Worm (Caenorhabditis elegans) whole organism, L2 larva: ENCODE results near the gene col-148.

ENCODE experiments used
- C34F6.9 ChIP-seq: fragments of 150-350 bp; optimal IDR thresholded peaks from 2 replicates; lab custom pipeline; 2014; ENCODE audit warnings: missing biosample characterization, missing genetic modification characterization
- F13H6.1 ChIP-seq: sonication (generic microtip); optimal IDR thresholded peaks from 2 replicates; lab custom pipeline; 2016; ENCODE audit warnings: missing genetic modification characterization, missing compliant biosample characterization
- R02D3.7 ChIP-seq: fragments of 150-350 bp; optimal IDR thresholded peaks from 2 replicates; lab custom pipeline; 2014; ENCODE audit warnings: missing biosample characterization, missing genetic modification characterization
- Y55F3AM.14 ChIP-seq: fragments of 200-800 bp; sonication (Bioruptor generic); optimal IDR thresholded peaks from 2 replicates; lab custom pipeline; 2018; ENCODE audit warnings: mild to moderate bottlenecking, missing genetic modification characterization, missing compliant biosample characterization
- ZK546.5 ChIP-seq: sonication (generic microtip); optimal IDR thresholded peaks from 2 replicates; lab custom pipeline; 2017; ENCODE audit warnings: missing biosample characterization, missing genetic modification characterization
- alr-1 ChIP-seq: fragments of 150-350 bp; optimal IDR thresholded peaks from 2 replicates; lab custom pipeline; 2014; ENCODE audit warnings: missing biosample characterization, missing genetic modification characterization
- ceh-16 ChIP-seq: fragments of 150-350 bp; optimal IDR thresholded peaks from 2 replicates; lab custom pipeline; 2014; ENCODE audit warnings: missing biosample characterization, missing genetic modification characterization
- crh-2 ChIP-seq: sonication (generic microtip); optimal IDR thresholded peaks from 2 replicates; lab custom pipeline; 2017; ENCODE audit warnings: missing biosample characterization, missing genetic modification characterization
- egl-27 ChIP-seq: sonication (generic microtip); optimal IDR thresholded peaks from 3 replicates; lab custom pipeline; 2017; ENCODE audit warnings: missing biosample characterization, missing genetic modification reagents, missing genetic modification characterization
- elt-1 ChIP-seq: fragments of 150-350 bp; optimal IDR thresholded peaks from 2 replicates; lab custom pipeline; 2014; ENCODE audit warnings: missing biosample characterization, missing genetic modification characterization
- elt-3 ChIP-seq: sonication (generic microtip); optimal IDR thresholded peaks from 2 replicates; lab custom pipeline; 2017; ENCODE audit warnings: missing biosample characterization, missing genetic modification characterization
- gmeb-1 ChIP-seq: fragments of 150-350 bp; optimal IDR thresholded peaks from 2 replicates; lab custom pipeline; 2014; ENCODE audit warnings: missing biosample characterization, missing genetic modification characterization
- lin-11 ChIP-seq: fragments of 150-350 bp; sonication (generic microtip); optimal IDR thresholded peaks from 2 replicates; lab custom pipeline; 2014; ENCODE audit warnings: missing biosample characterization, missing genetic modification characterization, inconsistent platforms, mixed read lengths
- lin-13 ChIP-seq: fragments of 150-350 bp; optimal IDR thresholded peaks from 2 replicates; lab custom pipeline; 2014; ENCODE audit warnings: missing biosample characterization, missing genetic modification reagents, missing genetic modification characterization
- lin-39 ChIP-seq: fragments of 150-350 bp; optimal IDR thresholded peaks from 2 replicates; lab custom pipeline; 2014; ENCODE audit warnings: missing biosample characterization, missing genetic modification reagents, missing genetic modification characterization
- lsy-2 ChIP-seq, 2 experiments: fragments of 150-350 bp in 1 of 2; sonication (generic microtip) in 1 of 2; optimal IDR thresholded peaks; 2 replicates each; lab custom pipeline; 2014 to 2017; ENCODE audit warnings: missing biosample characterization in 2 of 2, missing genetic modification characterization in 2 of 2
- mab-5 ChIP-seq: fragments of 150-350 bp; optimal IDR thresholded peaks from 2 replicates; lab custom pipeline; 2014; ENCODE audit warnings: missing biosample characterization, missing genetic modification characterization
- mbf-1 ChIP-seq: sonication (generic microtip); optimal IDR thresholded peaks from 2 replicates; lab custom pipeline; 2017; ENCODE audit warnings: missing biosample characterization, missing genetic modification characterization
- mdl-1 ChIP-seq, 2 experiments: fragments of 150-350 bp in 1 of 2; sonication (generic microtip) in 1 of 2; optimal IDR thresholded peaks; 2 replicates each; lab custom pipeline; 2017; ENCODE audit warnings: missing biosample characterization in 2 of 2, missing genetic modification characterization in 2 of 2
- nhr-11 ChIP-seq: fragments of 150-350 bp; optimal IDR thresholded peaks from 2 replicates; lab custom pipeline; 2014; ENCODE audit warnings: missing biosample characterization, missing genetic modification characterization
- nhr-129 ChIP-seq: fragments of 150-350 bp; optimal IDR thresholded peaks from 2 replicates; lab custom pipeline; 2014; ENCODE audit warnings: missing biosample characterization, missing genetic modification characterization
- nhr-21 ChIP-seq: fragments of 150-350 bp; optimal IDR thresholded peaks from 2 replicates; lab custom pipeline; 2014; ENCODE audit warnings: missing biosample characterization, missing genetic modification characterization
- nhr-237 ChIP-seq: fragments of 150-350 bp; optimal IDR thresholded peaks from 2 replicates; lab custom pipeline; 2014; ENCODE audit warnings: missing biosample characterization, missing genetic modification characterization
- nhr-6 ChIP-seq: fragments of 150-350 bp; optimal IDR thresholded peaks from 2 replicates; lab custom pipeline; 2014; ENCODE audit warnings: missing biosample characterization, missing genetic modification characterization
- nhr-77 ChIP-seq: fragments of 150-350 bp; optimal IDR thresholded peaks from 2 replicates; lab custom pipeline; 2014; ENCODE audit warnings: missing biosample characterization, missing genetic modification characterization
- peb-1 ChIP-seq: fragments of 150-350 bp; optimal IDR thresholded peaks from 2 replicates; lab custom pipeline; 2014; ENCODE audit warnings: missing biosample characterization, missing genetic modification characterization
- sem-4 ChIP-seq: fragments of 150-350 bp; optimal IDR thresholded peaks from 2 replicates; lab custom pipeline; 2014; ENCODE audit warnings: missing biosample characterization, missing genetic modification reagents, missing genetic modification characterization
- skn-1 ChIP-seq: sonication (generic microtip); optimal IDR thresholded peaks from 2 replicates; lab custom pipeline; 2017; ENCODE audit warnings: missing biosample characterization, missing genetic modification characterization
- sma-3 ChIP-seq: sonication (generic microtip); optimal IDR thresholded peaks from 2 replicates; lab custom pipeline; 2016; ENCODE audit warnings: missing genetic modification reagents, missing genetic modification characterization, missing compliant biosample characterization
- sma-9 ChIP-seq, 2 experiments: fragments of 150-350 bp in 1 of 2; sonication (generic microtip) in 1 of 2; optimal IDR thresholded peaks; 2 replicates each; lab custom pipeline; 2014 to 2016; ENCODE audit warnings: missing genetic modification characterization in 2 of 2, mild to moderate bottlenecking in 1 of 2, missing biosample characterization in 1 of 2, missing compliant biosample characterization in 1 of 2, missing genetic modification reagents in 1 of 2, moderate library complexity in 1 of 2
- snpc-4 ChIP-seq: fragments of 150-350 bp; optimal IDR thresholded peaks from 2 replicates; lab custom pipeline; 2014; ENCODE audit warnings: missing biosample characterization, missing genetic modification characterization
- unc-39 ChIP-seq: fragments of 150-350 bp; optimal IDR thresholded peaks from 2 replicates; lab custom pipeline; 2014; ENCODE audit warnings: missing biosample characterization, missing genetic modification characterization
- unc-55 ChIP-seq: fragments of 150-350 bp; sonication (generic microtip); optimal IDR thresholded peaks from 3 replicates; lab custom pipeline; 2014; ENCODE audit warnings: missing biosample characterization, missing genetic modification reagents, missing genetic modification characterization
- zag-1 ChIP-seq: fragments of 150-350 bp; optimal IDR thresholded peaks from 2 replicates; lab custom pipeline; 2014; ENCODE audit warnings: missing biosample characterization, missing genetic modification characterization
- ztf-1 ChIP-seq: fragments of 200-800 bp; sonication (Bioruptor generic); conservative IDR thresholded peaks from 2 replicates; pipeline ENCODE4 v1.3.6; 2022; ENCODE audit warnings: missing genetic modification characterization, missing compliant biosample characterization
- ztf-11 ChIP-seq: sonication (generic microtip); optimal IDR thresholded peaks from 2 replicates; lab custom pipeline; 2017; ENCODE audit warnings: missing biosample characterization, missing genetic modification characterization
- ztf-4 ChIP-seq: fragments of 150-350 bp; optimal IDR thresholded peaks from 2 replicates; lab custom pipeline; 2014; ENCODE audit warnings: missing biosample characterization, missing genetic modification characterization

The col-148 gene

DNA sequence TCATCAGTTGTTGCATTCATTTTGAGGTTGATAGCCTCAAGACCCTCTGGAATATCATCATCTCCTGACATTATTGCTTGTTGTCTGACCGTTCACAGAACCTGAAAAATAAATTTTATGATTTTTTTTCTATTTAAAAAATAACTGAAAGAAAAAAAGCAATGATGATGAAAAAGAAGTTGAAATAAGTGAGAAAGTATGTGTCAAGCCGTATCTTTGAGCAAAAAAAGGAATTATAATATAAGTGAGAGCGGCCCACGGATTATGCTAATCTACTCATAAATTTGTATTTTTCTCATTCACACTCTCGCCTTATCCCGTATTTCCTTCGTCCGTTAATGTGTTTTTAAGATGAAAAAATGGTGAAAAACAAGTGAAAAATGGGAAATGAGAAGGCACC, 28.7 kb downstream of the col-148 start, which contains the start of gene ric-4:
ric-4 (minus strand) TSS at position 101 of the 400 bp plus-strand sequence.
- TF ChIP-seq gmeb-1 (tag; lab: Kevin White, UChicago) (no peak), peb-1 (tag; lab: Kevin White, UChicago) (no peak), ztf-11 (tag; lab: Kevin White, UChicago) (no peak), sma-3 (GFP tag; lab: Kevin White, UChicago) (no peak), snpc-4 (tag; lab: Kevin White, UChicago) (no peak), R02D3.7 (tag; lab: Kevin White, UChicago) (no peak), ztf-1 (GFP tag; lab: Robert Waterston, UW) (no peak), ceh-16 (tag; lab: Kevin White, UChicago) (no peak), nhr-21 (no peak), ztf-4 (tag; lab: Kevin White, UChicago) (no peak), nhr-11 (tag; lab: Kevin White, UChicago) (no peak), nhr-129 (tag; lab: Kevin White, UChicago) (no peak), skn-1 (tag; lab: Kevin White, UChicago) (no peak), Y55F3AM.14 (GFP tag; lab: Kevin White, UChicago) (no peak)

DNA sequence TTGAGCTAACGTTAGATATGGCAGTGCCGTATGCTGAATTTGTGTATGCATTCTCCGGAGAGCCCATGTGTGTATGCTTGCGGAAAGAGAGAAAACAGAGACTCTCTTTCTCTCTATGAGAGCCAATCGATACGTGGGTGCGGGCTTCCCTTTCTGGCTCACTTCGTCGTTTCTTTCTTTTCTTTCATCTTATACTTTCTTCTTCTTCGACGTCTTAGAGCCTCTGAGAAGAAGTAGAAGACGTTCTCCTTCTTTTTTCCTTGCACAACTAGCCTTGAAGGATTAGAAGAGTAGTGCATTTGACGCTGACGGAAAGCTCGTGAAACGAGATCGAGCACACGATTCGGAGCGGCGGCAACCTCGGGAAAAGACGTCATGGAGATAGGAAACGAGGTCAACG, 32.3 kb downstream of the col-148 start:
- TF ChIP-seq lsy-2 (tag; optimal IDR thresholded peaks at IDR 0.05; lab: Kevin White, UChicago) (peak in 1 of 2 experiments; percentile 67), elt-1 (no peak), unc-55 (GFP tag; lab: Kevin White, UChicago) (peak; percentile 87), F13H6.1 (tag; lab: Kevin White, UChicago) (peak; percentile 62), nhr-6 (tag; lab: Kevin White, UChicago) (peak; percentile 62), lin-11 (tag; lab: Kevin White, UChicago) (peak; percentile 22), mab-5 (peak; percentile 14), Y55F3AM.14 (GFP tag; lab: Kevin White, UChicago) (peak; percentile 25), zag-1 (tag; lab: Kevin White, UChicago) (peak; percentile 73), nhr-77 (no peak), peb-1 (tag; lab: Kevin White, UChicago) (no peak), nhr-129 (tag; lab: Kevin White, UChicago) (peak; percentile 73), lin-13 (GFP tag; lab: Kevin White, UChicago) (peak; percentile 40), egl-27 (tag; lab: Kevin White, UChicago) (peak; percentile 36), skn-1 (tag; lab: Kevin White, UChicago) (no peak), C34F6.9 (tag; lab: Kevin White, UChicago) (peak; percentile 78), crh-2 (tag; lab: Kevin White, UChicago) (peak; percentile 46), sma-9 (GFP tag; optimal IDR thresholded peaks at IDR 0.05; lab: Kevin White, UChicago) (peak; percentile 60), sma-9 (tag; optimal IDR thresholded peaks at IDR 0.05; lab: Kevin White, UChicago) (no peak), mdl-1 (tag; optimal IDR thresholded peaks at IDR 0.05; lab: Kevin White, UChicago) (peak in 1 of 2 experiments; percentile 74), alr-1 (tag; lab: Kevin White, UChicago) (peak; percentile 25), mbf-1 (tag; lab: Kevin White, UChicago) (no peak), snpc-4 (tag; lab: Kevin White, UChicago) (peak; percentile 15), ztf-4 (tag; lab: Kevin White, UChicago) (peak; percentile 37), sem-4 (tag; lab: Kevin White, UChicago) (no peak)

DNA sequence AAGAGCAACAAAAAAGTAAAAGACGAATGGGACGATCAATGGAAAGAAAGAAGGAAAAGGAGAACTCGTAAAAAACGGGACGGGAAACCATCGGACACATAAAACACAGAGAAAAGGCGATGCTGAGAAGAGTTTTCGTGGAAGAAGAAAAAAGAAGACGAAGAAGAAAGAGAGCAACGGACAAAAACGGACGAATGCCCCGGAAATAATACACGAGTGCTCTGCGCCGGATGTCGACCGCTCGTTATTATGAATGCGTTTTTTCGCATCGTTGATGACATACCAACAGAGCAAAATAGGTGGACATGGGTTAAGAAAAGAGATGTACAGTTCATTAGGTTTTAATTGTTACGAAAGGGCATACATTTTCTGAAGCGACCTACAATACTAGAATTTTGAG, 34.1 kb downstream of the col-148 start, which contains the start of gene Y22F5A.11:
Y22F5A.11 (minus strand) TSS at position 28 of the 400 bp plus-strand sequence.
- TF ChIP-seq R02D3.7 (tag; lab: Kevin White, UChicago) (no peak), lsy-2 (tag; optimal IDR thresholded peaks at IDR 0.05; lab: Kevin White, UChicago) (peak in 1 of 2 experiments; percentile 22), ztf-4 (tag; lab: Kevin White, UChicago) (no peak), snpc-4 (tag; lab: Kevin White, UChicago) (peak; percentile 51), unc-55 (GFP tag; lab: Kevin White, UChicago) (peak; percentile 37)

DNA sequence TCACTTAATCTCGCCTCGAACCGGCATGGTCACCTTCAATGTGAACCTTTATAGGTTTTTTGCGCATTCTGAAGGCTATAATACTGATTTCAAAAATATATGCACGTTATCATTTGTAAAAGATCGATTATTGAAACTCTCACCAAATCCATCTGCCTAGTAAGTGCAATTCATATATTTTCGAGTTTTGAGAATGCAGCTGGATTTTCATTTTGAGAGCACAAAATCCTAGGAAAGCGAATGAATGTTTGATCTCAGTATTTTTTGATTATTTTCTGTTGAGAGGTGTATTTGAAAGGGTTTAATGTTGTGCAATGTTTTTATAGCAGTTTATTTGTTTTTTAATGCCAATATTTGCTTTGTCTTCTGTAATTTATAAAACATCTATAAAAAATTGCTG, 34.5 kb downstream of the col-148 start:
- TF ChIP-seq ZK546.5 (tag; lab: Kevin White, UChicago) = no peak
- no peak for TF ChIP-seq R02D3.7 (tag; lab: Kevin White, UChicago)
- TF ChIP-seq nhr-237 = no peak
- TF ChIP-seq snpc-4 (tag; lab: Kevin White, UChicago) = no peak
- no peak for TF ChIP-seq unc-39
- TF ChIP-seq ztf-1 (GFP tag; lab: Robert Waterston, UW) = no peak
- TF ChIP-seq F13H6.1 (tag; lab: Kevin White, UChicago) = no peak
- no peak for TF ChIP-seq nhr-11 (tag; lab: Kevin White, UChicago)
- no peak for TF ChIP-seq egl-27 (tag; lab: Kevin White, UChicago)
- no peak for TF ChIP-seq crh-2 (tag; lab: Kevin White, UChicago)
- TF ChIP-seq lin-39 = no peak
- no peak for TF ChIP-seq elt-3
- TF ChIP-seq mdl-1 (tag; optimal IDR thresholded peaks at IDR 0.05; lab: Kevin White, UChicago) = no peak
